Worm (Caenorhabditis elegans) whole organism, early embryonic: ENCODE results near the gene F13C5.3.

ENCODE experiments used
- B0310.2 ChIP-seq: sonication (generic microtip); optimal IDR thresholded peaks from 2 replicates; lab custom pipeline; 2016; ENCODE audit warnings: mild to moderate bottlenecking, missing genetic modification characterization, missing compliant biosample characterization
- F13C5.2 ChIP-seq: sonication (generic microtip); optimal IDR thresholded peaks from 2 replicates; lab custom pipeline; 2017; ENCODE audit warnings: mild to moderate bottlenecking, missing genetic modification characterization, inconsistent platforms, missing compliant biosample characterization
- aly-1 ChIP-seq: sonication (generic microtip); optimal IDR thresholded peaks from 2 replicates; lab custom pipeline; 2016; ENCODE audit warnings: missing genetic modification characterization, missing compliant biosample characterization
- ama-1 ChIP-seq: fragments of 150-350 bp; optimal IDR thresholded peaks from 2 replicates; lab custom pipeline; 2014
- ceh-13 ChIP-seq: fragments of 200-800 bp; sonication (Bioruptor generic); optimal IDR thresholded peaks from 2 replicates; lab custom pipeline; 2018; ENCODE audit warnings: mild to moderate bottlenecking, missing genetic modification characterization, missing compliant biosample characterization
- ceh-36 ChIP-seq: sonication (generic microtip); optimal IDR thresholded peaks from 2 replicates; lab custom pipeline; 2016; ENCODE audit warnings: missing genetic modification characterization, inconsistent platforms, missing compliant biosample characterization
- ets-7 ChIP-seq: sonication (generic microtip); optimal IDR thresholded peaks from 2 replicates; lab custom pipeline; 2016; ENCODE audit warnings: missing genotype, missing genetic modification characterization, missing compliant biosample characterization
- flt-1 ChIP-seq: fragments of 200-800 bp; sonication (Bioruptor generic); IDR thresholded peaks from 2 replicates; pipeline ENCODE4 v1.3.6; 2022; ENCODE audit warnings: missing genetic modification characterization, missing compliant biosample characterization
- hmbx-1 ChIP-seq: sonication (generic microtip); optimal IDR thresholded peaks from 2 replicates; lab custom pipeline; 2016; ENCODE audit warnings: mild to moderate bottlenecking, missing genetic modification characterization, missing compliant biosample characterization
- hmg-4 ChIP-seq: fragments of 200-800 bp; sonication (Bioruptor generic); optimal IDR thresholded peaks from 2 replicates; lab custom pipeline; 2018; ENCODE audit warnings: mild to moderate bottlenecking, missing genetic modification characterization, missing compliant biosample characterization
- hnd-1 ChIP-seq: sonication (generic microtip); optimal IDR thresholded peaks from 2 replicates; lab custom pipeline; 2016; ENCODE audit warnings: missing genetic modification characterization, missing compliant biosample characterization
- pes-1 ChIP-seq: fragments of 200-800 bp; sonication (Bioruptor generic); IDR thresholded peaks from 2 replicates; pipeline ENCODE4 v1.3.6; 2022; ENCODE audit warnings: missing genetic modification reagents, missing genetic modification characterization, missing compliant biosample characterization
- scrt-1 ChIP-seq: fragments of 200-800 bp; sonication (Bioruptor generic); IDR thresholded peaks from 2 replicates; pipeline ENCODE4 v1.3.6; 2022; ENCODE audit warnings: missing genetic modification characterization, missing compliant biosample characterization
- sea-1 ChIP-seq: fragments of 200-800 bp; sonication (Bioruptor generic); conservative IDR thresholded peaks from 2 replicates; pipeline ENCODE4 v1.3.6; 2022; ENCODE audit warnings: missing genetic modification characterization, missing compliant biosample characterization
- tbx-11 ChIP-seq: fragments of 200-800 bp; sonication (Bioruptor generic); IDR thresholded peaks from 2 replicates; pipeline ENCODE4 v1.3.6; 2022; ENCODE audit warnings: missing genetic modification characterization, missing compliant biosample characterization
- tbx-37 ChIP-seq: fragments of 200-800 bp; sonication (Bioruptor generic); conservative IDR thresholded peaks from 2 replicates; pipeline ENCODE4 v1.3.6; 2022; ENCODE audit warnings: missing genetic modification reagents, missing genetic modification characterization, missing compliant biosample characterization
- tra-4 ChIP-seq: sonication (generic microtip); optimal IDR thresholded peaks from 2 replicates; lab custom pipeline; 2017; ENCODE audit warnings: missing genetic modification characterization, missing compliant biosample characterization

The F13C5.3 gene

DNA sequence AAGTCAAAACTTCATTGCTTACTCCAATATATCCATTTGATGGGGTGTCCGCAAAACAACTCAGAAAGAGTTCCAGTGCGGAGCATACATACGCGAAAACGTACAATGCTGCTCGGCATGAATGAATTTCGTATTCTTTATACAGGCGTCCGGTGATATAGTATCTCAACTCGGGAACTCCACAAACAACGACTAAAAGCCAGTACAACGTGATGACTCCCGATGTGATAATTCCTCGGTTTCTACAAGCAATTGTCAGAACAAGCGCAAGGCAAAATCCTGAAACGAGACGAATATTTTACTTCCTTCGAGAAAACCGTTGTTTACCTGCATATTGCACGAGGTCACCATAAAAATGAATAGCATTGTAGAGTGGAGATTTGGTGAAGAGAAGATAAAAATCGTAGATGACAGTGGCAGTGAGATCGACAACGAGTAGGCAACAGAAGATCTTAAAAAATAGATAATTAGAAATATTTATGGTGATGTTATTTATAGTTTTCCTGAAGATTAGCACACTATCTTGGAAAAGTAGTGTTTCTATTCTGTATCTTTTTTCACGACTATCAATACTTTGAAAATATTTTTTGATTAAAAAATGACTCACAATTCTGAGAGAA, 13.7 kb downstream of the F13C5.3 start:
- TF ChIP-seq B0310.2 (tag; lab: Kevin White, UChicago) = no peak
- TF ChIP-seq ama-1 (lab: Kevin White, UChicago) = no peak
- no peak for TF ChIP-seq pes-1 (GFP tag; lab: Robert Waterston, UW)
- no peak for TF ChIP-seq scrt-1
- no peak for TF ChIP-seq hnd-1
- no peak for TF ChIP-seq F13C5.2 (tag; lab: Kevin White, UChicago)
- TF ChIP-seq tbx-11 (GFP tag; lab: Robert Waterston, UW) = no peak
- no peak for TF ChIP-seq flt-1 (GFP tag; lab: Robert Waterston, UW)

DNA sequence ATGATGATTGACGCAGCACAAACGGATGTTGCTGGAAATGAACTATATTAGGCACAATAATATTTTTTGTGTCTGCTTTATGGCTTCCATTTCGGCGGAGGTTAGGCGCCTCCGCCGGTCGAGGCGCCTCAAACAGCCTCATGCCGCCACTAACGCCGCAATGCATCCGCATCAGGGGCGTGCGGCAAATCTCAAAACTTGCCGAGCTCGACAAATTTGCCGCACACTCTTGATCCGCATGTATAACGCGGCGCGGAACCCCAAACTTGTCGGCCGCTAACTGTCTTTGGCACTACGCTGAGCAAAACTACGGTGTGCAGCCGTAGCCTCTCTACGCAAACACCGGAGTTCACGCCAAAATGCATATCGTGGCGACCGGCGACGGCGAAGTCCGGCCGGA, 17.6 kb downstream of the F13C5.3 start:
- no peak for TF ChIP-seq aly-1 (tag; lab: Kevin White, UChicago)
- TF ChIP-seq scrt-1 = 0 out of 2 replicates have a peak, but pooled peaks have one; percentile 18
- TF ChIP-seq pes-1 (GFP tag; lab: Robert Waterston, UW) = no peak

DNA sequence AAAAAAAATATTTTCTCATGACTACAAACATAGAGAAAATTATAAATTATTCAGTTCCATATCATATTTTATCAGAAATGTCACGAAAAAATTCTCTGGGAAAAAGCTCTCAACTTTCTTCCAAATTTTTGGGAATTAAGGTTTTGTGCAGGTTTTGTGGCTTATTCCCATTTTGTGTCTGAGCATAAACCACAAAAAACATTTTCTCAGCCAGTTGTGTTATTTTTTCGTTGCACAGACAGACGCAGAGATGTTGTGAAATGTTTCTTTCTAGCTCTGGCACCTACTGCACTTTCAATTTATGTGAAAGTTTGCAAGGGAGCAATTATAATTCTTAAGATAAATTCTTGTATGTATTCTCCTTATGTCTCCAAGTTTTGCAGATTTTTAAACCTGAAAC, 24.3 kb downstream of the F13C5.3 start:
- no peak for TF ChIP-seq tbx-37
- TF ChIP-seq tbx-11 (GFP tag; lab: Robert Waterston, UW) = no peak
- no peak for TF ChIP-seq tra-4 (tag; lab: Kevin White, UChicago)
- TF ChIP-seq hmg-4 (GFP tag; lab: Kevin White, UChicago) = no peak
- no peak for TF ChIP-seq ceh-13 (GFP tag; lab: Kevin White, UChicago)
- TF ChIP-seq sea-1 (GFP tag; lab: Robert Waterston, UW) = no peak
- TF ChIP-seq pes-1 (GFP tag; lab: Robert Waterston, UW) = no peak
- TF ChIP-seq B0310.2 (tag; lab: Kevin White, UChicago) = no peak
- no peak for TF ChIP-seq ceh-36 (tag; lab: Kevin White, UChicago)
- no peak for TF ChIP-seq scrt-1
- TF ChIP-seq hmbx-1 (tag; lab: Kevin White, UChicago) = no peak
- no peak for TF ChIP-seq ets-7 (tag; lab: Kevin White, UChicago)
- TF ChIP-seq aly-1 (tag; lab: Kevin White, UChicago) = no peak
- no peak for TF ChIP-seq F13C5.2 (tag; lab: Kevin White, UChicago)
- no peak for TF ChIP-seq ama-1 (lab: Kevin White, UChicago)

DNA sequence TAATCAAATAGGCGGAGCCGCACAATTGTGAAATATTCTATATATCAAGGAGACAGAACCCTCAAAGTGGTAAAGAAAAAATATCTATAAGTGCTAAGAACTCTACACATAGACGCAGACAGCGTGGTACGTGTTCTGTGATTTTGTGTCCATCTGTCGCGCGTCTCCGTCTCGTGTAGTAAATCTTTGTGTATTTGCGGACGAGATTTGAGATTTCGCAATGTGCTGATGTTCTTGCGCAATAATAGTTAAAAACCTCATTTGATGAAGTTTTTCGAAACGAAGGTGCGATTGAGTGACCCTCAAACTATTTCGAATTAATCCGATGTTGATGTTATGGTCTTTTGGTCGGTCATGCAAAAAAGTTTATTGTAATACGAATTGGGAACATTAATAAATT, 26.1 kb downstream of the F13C5.3 start:
- TF ChIP-seq scrt-1 = no peak
- peak; percentile 50 for TF ChIP-seq F13C5.2 (tag; lab: Kevin White, UChicago)

DNA sequence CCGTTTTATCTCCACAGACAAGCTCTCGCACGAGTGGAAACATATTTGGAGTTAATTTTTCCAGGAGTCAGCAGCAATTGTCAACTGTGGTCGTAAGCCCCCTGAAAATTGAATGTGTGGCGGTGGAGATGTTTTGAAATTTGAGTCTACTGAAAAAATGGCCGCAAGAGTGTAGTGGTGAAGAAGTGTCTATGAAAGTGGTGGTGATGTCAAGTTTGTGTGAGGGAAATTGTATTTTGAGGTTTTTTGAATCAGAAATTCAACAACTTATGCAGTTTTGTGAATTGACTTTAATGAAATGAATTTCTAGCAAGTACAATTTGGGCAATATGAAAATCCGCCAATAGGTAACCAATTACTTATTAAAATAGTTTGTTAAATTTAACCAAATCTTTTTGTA, 26.8 kb downstream of the F13C5.3 start, which contains the start of gene mrp-2:
Gene mrp-2 (minus strand): TSS at position 101 of the 400 bp plus-strand sequence.
- TF ChIP-seq B0310.2 (tag; lab: Kevin White, UChicago) (no peak), flt-1 (GFP tag; lab: Robert Waterston, UW) (no peak), ets-7 (tag; lab: Kevin White, UChicago) (no peak), ama-1 (lab: Kevin White, UChicago) (no peak), pes-1 (GFP tag; lab: Robert Waterston, UW) (no peak), scrt-1 (no peak), ceh-36 (tag; lab: Kevin White, UChicago) (no peak)

DNA sequence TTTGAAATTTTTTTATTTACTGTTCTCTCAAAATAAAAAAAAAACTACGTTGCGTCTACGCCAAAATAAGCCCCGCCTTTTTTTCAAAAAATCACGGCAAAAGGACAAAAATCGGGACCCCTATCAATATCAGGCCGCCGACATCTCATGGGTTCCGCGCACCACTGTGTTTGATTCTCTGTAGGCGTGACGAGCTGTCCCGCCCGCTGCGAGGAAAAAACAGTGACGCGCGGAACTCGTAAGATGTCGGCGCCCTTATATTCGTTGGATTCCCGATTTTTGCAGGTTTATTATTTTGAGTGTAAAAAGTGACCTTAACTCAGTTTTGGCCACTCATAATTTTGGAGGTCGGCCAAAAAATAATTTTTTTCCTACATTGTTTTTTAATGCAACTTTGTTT, 28.0 kb downstream of the F13C5.3 start:
- TF ChIP-seq hmbx-1 (tag; lab: Kevin White, UChicago) = no peak
- TF ChIP-seq hmg-4 (GFP tag; lab: Kevin White, UChicago) = no peak
- no peak for TF ChIP-seq pes-1 (GFP tag; lab: Robert Waterston, UW)
- TF ChIP-seq F13C5.2 (tag; lab: Kevin White, UChicago) = no peak
- TF ChIP-seq sea-1 (GFP tag; lab: Robert Waterston, UW) = no peak
- no peak for TF ChIP-seq flt-1 (GFP tag; lab: Robert Waterston, UW)
- TF ChIP-seq tbx-11 (GFP tag; lab: Robert Waterston, UW) = no peak
- TF ChIP-seq ceh-13 (GFP tag; lab: Kevin White, UChicago) = no peak
- no peak for TF ChIP-seq aly-1 (tag; lab: Kevin White, UChicago)
- TF ChIP-seq B0310.2 (tag; lab: Kevin White, UChicago) = no peak
- no peak for TF ChIP-seq tbx-37
- TF ChIP-seq ets-7 (tag; lab: Kevin White, UChicago) = no peak
- no peak for TF ChIP-seq ceh-36 (tag; lab: Kevin White, UChicago)
- TF ChIP-seq ama-1 (lab: Kevin White, UChicago) = no peak
- TF ChIP-seq scrt-1 = no peak
- no peak for TF ChIP-seq hnd-1

DNA sequence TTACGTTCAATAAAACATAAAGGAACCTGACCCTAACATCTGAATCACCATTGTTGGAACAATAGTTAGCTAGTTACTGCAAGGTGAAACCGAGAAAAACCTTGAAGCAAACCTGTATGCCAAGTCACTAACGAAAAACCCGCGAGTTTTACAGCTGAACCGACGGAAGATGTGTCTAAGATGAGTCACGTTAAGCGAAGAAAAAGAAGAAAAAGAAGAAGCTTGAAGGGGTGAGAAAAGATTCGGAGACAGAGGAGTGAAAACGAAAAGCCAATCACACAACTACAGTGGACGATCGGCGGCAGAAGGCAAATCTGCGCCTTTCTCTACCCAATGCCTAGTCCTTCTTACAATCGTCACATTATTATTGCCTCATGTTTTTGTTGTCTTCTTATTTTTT, 41.5 kb downstream of the F13C5.3 start, which contains the start of gene nas-38:
Gene nas-38 (plus strand): TSS at position 301 of the 400 bp plus-strand sequence.
- no peak for TF ChIP-seq F13C5.2 (tag; lab: Kevin White, UChicago)
- no peak for TF ChIP-seq ceh-13 (GFP tag; lab: Kevin White, UChicago)
- no peak for TF ChIP-seq tbx-11 (GFP tag; lab: Robert Waterston, UW)
- no peak for TF ChIP-seq scrt-1
- TF ChIP-seq flt-1 (GFP tag; lab: Robert Waterston, UW) = no peak
- TF ChIP-seq ceh-36 (tag; lab: Kevin White, UChicago) = no peak
- TF ChIP-seq aly-1 (tag; lab: Kevin White, UChicago) = no peak
- no peak for TF ChIP-seq ets-7 (tag; lab: Kevin White, UChicago)
- TF ChIP-seq B0310.2 (tag; lab: Kevin White, UChicago) = no peak
- TF ChIP-seq hmbx-1 (tag; lab: Kevin White, UChicago) = no peak
- no peak for TF ChIP-seq sea-1 (GFP tag; lab: Robert Waterston, UW)
- TF ChIP-seq tra-4 (tag; lab: Kevin White, UChicago) = no peak
- TF ChIP-seq pes-1 (GFP tag; lab: Robert Waterston, UW) = no peak
- TF ChIP-seq ama-1 (lab: Kevin White, UChicago) = no peak
- no peak for TF ChIP-seq hmg-4 (GFP tag; lab: Kevin White, UChicago)
- TF ChIP-seq tbx-37 = no peak
- no peak for TF ChIP-seq hnd-1
